Fruit fly (Drosophila melanogaster) ovary, adult (tissue): ENCODE results near the gene CG42404.

ENCODE experiments used
- CG17801 ChIP-seq: fragments of 200-800 bp; optimal IDR thresholded peaks from 2 replicates; lab custom pipeline; 2019; ENCODE audit warnings: missing biosample characterization, mild to moderate bottlenecking, missing genetic modification characterization, moderate library complexity; ENCODE audit not compliant: partially characterized antibody

CG42404 gene

DNA sequence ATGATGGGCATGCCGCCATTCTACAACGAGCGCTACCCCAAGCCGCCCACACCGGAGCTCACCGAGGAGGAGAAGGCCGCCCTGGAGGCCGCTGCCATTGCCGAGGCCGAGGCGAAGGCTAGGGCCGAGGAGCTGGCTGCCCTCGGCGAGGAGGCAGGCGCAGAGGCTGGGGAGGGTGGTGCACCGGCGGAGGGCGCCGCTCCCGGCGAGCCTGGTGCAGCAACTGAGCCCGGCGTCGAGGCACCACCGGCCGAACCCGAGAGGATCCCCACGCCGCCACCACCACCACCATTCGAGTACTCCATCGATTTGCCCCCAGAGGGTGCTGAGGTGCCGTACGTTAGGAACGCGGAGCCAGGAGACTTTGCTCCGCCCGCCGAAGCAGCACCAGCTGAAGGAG, 55.4 kb downstream of the CG42404 start:
- TF ChIP-seq CG17801 (GFP tag; lab: Kevin White, UChicago), result no peak
